Worm (Caenorhabditis elegans) whole organism, L2 larva: Measurements from ENCODE around the gene Y46G5A.34.

Experiments used
- F13H6.1 ChIP-seq: sonication (generic microtip); optimal IDR thresholded peaks from 2 replicates; lab custom pipeline; 2016; ENCODE audit warnings: missing genetic modification characterization, missing compliant biosample characterization
- Y55F3AM.14 ChIP-seq: fragments of 200-800 bp; sonication (Bioruptor generic); optimal IDR thresholded peaks from 2 replicates; lab custom pipeline; 2018; ENCODE audit warnings: mild to moderate bottlenecking, missing genetic modification characterization, missing compliant biosample characterization
- ZK546.5 ChIP-seq: sonication (generic microtip); optimal IDR thresholded peaks from 2 replicates; lab custom pipeline; 2017; ENCODE audit warnings: missing biosample characterization, missing genetic modification characterization
- alr-1 ChIP-seq: fragments of 150-350 bp; optimal IDR thresholded peaks from 2 replicates; lab custom pipeline; 2014; ENCODE audit warnings: missing biosample characterization, missing genetic modification characterization
- aly-2 ChIP-seq: fragments of 150-350 bp; optimal IDR thresholded peaks from 2 replicates; lab custom pipeline; 2014; ENCODE audit warnings: missing biosample characterization, missing genetic modification characterization
- ama-1 ChIP-seq: fragments of 150-350 bp; optimal IDR thresholded peaks from 2 replicates; lab custom pipeline; 2018; ENCODE audit warnings: inconsistent platforms
- blmp-1 ChIP-seq: sonication (generic microtip); optimal IDR thresholded peaks from 2 replicates; lab custom pipeline; 2017; ENCODE audit warnings: missing genetic modification characterization, mild to moderate bottlenecking, missing compliant biosample characterization, antibody characterized with exemption, moderate library complexity; ENCODE audit not compliant: insufficient read depth
- ceh-82 ChIP-seq: fragments of 150-350 bp; optimal IDR thresholded peaks from 2 replicates; lab custom pipeline; 2014; ENCODE audit warnings: missing biosample characterization, missing genetic modification characterization
- crh-2 ChIP-seq: sonication (generic microtip); optimal IDR thresholded peaks from 2 replicates; lab custom pipeline; 2017; ENCODE audit warnings: missing biosample characterization, missing genetic modification characterization
- dmd-4 ChIP-seq: sonication (generic microtip); optimal IDR thresholded peaks from 2 replicates; lab custom pipeline; 2017; ENCODE audit warnings: missing biosample characterization, missing genetic modification characterization
- egl-27 ChIP-seq: sonication (generic microtip); optimal IDR thresholded peaks from 3 replicates; lab custom pipeline; 2017; ENCODE audit warnings: missing biosample characterization, missing genetic modification reagents, missing genetic modification characterization
- elt-1 ChIP-seq: fragments of 150-350 bp; optimal IDR thresholded peaks from 2 replicates; lab custom pipeline; 2014; ENCODE audit warnings: missing biosample characterization, missing genetic modification characterization
- elt-3 ChIP-seq: sonication (generic microtip); optimal IDR thresholded peaks from 2 replicates; lab custom pipeline; 2017; ENCODE audit warnings: missing biosample characterization, missing genetic modification characterization
- gmeb-1 ChIP-seq: fragments of 150-350 bp; optimal IDR thresholded peaks from 2 replicates; lab custom pipeline; 2014; ENCODE audit warnings: missing biosample characterization, missing genetic modification characterization
- lin-13 ChIP-seq: fragments of 150-350 bp; optimal IDR thresholded peaks from 2 replicates; lab custom pipeline; 2014; ENCODE audit warnings: missing biosample characterization, missing genetic modification reagents, missing genetic modification characterization
- mab-5 ChIP-seq: fragments of 150-350 bp; optimal IDR thresholded peaks from 2 replicates; lab custom pipeline; 2014; ENCODE audit warnings: missing biosample characterization, missing genetic modification characterization
- mbf-1 ChIP-seq: sonication (generic microtip); optimal IDR thresholded peaks from 2 replicates; lab custom pipeline; 2017; ENCODE audit warnings: missing biosample characterization, missing genetic modification characterization
- mdl-1 ChIP-seq, 2 experiments: fragments of 150-350 bp in 1 of 2; sonication (generic microtip) in 1 of 2; optimal IDR thresholded peaks; 2 replicates each; lab custom pipeline; 2017; ENCODE audit warnings: missing biosample characterization in 2 of 2, missing genetic modification characterization in 2 of 2
- nhr-10 ChIP-seq: sonication (generic microtip); optimal IDR thresholded peaks from 2 replicates; lab custom pipeline; 2017; ENCODE audit warnings: missing biosample characterization, missing genetic modification characterization
- nhr-11 ChIP-seq: fragments of 150-350 bp; optimal IDR thresholded peaks from 2 replicates; lab custom pipeline; 2014; ENCODE audit warnings: missing biosample characterization, missing genetic modification characterization
- nhr-12 ChIP-seq: fragments of 150-350 bp; optimal IDR thresholded peaks from 2 replicates; lab custom pipeline; 2014; ENCODE audit warnings: missing biosample characterization, missing genetic modification characterization
- nhr-129 ChIP-seq: fragments of 150-350 bp; optimal IDR thresholded peaks from 2 replicates; lab custom pipeline; 2014; ENCODE audit warnings: missing biosample characterization, missing genetic modification characterization
- nhr-21 ChIP-seq: fragments of 150-350 bp; optimal IDR thresholded peaks from 2 replicates; lab custom pipeline; 2014; ENCODE audit warnings: missing biosample characterization, missing genetic modification characterization
- nhr-23 ChIP-seq: fragments of 150-350 bp; optimal IDR thresholded peaks from 2 replicates; lab custom pipeline; 2014; ENCODE audit warnings: missing biosample characterization, missing genetic modification reagents, missing genetic modification characterization
- nhr-25 ChIP-seq: fragments of 150-350 bp; sonication (generic microtip); optimal IDR thresholded peaks from 3 replicates; lab custom pipeline; 2014; ENCODE audit warnings: missing biosample characterization, missing genetic modification characterization
- nhr-6 ChIP-seq: fragments of 150-350 bp; optimal IDR thresholded peaks from 2 replicates; lab custom pipeline; 2014; ENCODE audit warnings: missing biosample characterization, missing genetic modification characterization
- nhr-77 ChIP-seq: fragments of 150-350 bp; optimal IDR thresholded peaks from 2 replicates; lab custom pipeline; 2014; ENCODE audit warnings: missing biosample characterization, missing genetic modification characterization
- sma-9 ChIP-seq, 2 experiments: fragments of 150-350 bp in 1 of 2; sonication (generic microtip) in 1 of 2; optimal IDR thresholded peaks; 2 replicates each; lab custom pipeline; 2014 to 2016; ENCODE audit warnings: missing genetic modification characterization in 2 of 2, mild to moderate bottlenecking in 1 of 2, missing biosample characterization in 1 of 2, missing compliant biosample characterization in 1 of 2, missing genetic modification reagents in 1 of 2, moderate library complexity in 1 of 2
- snpc-4 ChIP-seq: fragments of 150-350 bp; optimal IDR thresholded peaks from 2 replicates; lab custom pipeline; 2014; ENCODE audit warnings: missing biosample characterization, missing genetic modification characterization
- unc-39 ChIP-seq: fragments of 150-350 bp; optimal IDR thresholded peaks from 2 replicates; lab custom pipeline; 2014; ENCODE audit warnings: missing biosample characterization, missing genetic modification characterization
- unc-55 ChIP-seq: fragments of 150-350 bp; sonication (generic microtip); optimal IDR thresholded peaks from 3 replicates; lab custom pipeline; 2014; ENCODE audit warnings: missing biosample characterization, missing genetic modification reagents, missing genetic modification characterization
- zag-1 ChIP-seq: fragments of 150-350 bp; optimal IDR thresholded peaks from 2 replicates; lab custom pipeline; 2014; ENCODE audit warnings: missing biosample characterization, missing genetic modification characterization
- ztf-1 ChIP-seq: fragments of 200-800 bp; sonication (Bioruptor generic); conservative IDR thresholded peaks from 2 replicates; pipeline ENCODE4 v1.3.6; 2022; ENCODE audit warnings: missing genetic modification characterization, missing compliant biosample characterization
- ztf-4 ChIP-seq: fragments of 150-350 bp; optimal IDR thresholded peaks from 2 replicates; lab custom pipeline; 2014; ENCODE audit warnings: missing biosample characterization, missing genetic modification characterization

The Y46G5A.34 gene

DNA sequence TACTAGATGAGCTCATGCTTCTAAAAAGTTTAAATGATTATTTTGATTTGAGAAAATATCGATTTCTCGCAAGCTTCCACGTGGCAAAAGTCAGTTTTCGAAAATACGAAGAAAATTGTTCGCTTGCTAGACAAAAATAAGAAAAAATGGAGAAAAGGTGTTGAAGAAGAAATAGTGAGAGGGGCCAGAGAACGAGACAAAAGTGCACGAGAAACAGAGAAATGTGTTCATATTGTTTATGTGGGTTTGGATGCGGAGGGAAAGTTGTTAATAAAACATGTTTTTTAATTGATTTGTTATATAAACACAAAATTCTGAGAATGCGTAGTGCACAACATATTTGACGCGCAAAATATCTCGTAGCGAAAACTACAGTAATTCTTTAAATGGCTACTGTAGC lies 8.9 kb downstream of the Y46G5A.34 start, which contains the start of gene Y46G5A.15:
Y46G5A.15 (minus strand) TSS at position 26 of the 400 bp plus-strand sequence.
- no peak for TF ChIP-seq aly-2 (tag; lab: Kevin White, UChicago)
- TF ChIP-seq nhr-23 (tag; lab: Kevin White, UChicago), result no peak
- TF ChIP-seq mdl-1 (tag; optimal IDR thresholded peaks at IDR 0.05; lab: Kevin White, UChicago), result peak in 1 of 2 experiments; percentile 1
- no peak for TF ChIP-seq zag-1 (tag; lab: Kevin White, UChicago)
- TF ChIP-seq unc-55, result peak; percentile 9
- no peak for TF ChIP-seq nhr-6
- TF ChIP-seq egl-27 (tag; lab: Kevin White, UChicago), result no peak
- TF ChIP-seq ama-1 (lab: Kevin White, UChicago), result no peak
- no peak for TF ChIP-seq nhr-129 (tag; lab: Kevin White, UChicago)

DNA sequence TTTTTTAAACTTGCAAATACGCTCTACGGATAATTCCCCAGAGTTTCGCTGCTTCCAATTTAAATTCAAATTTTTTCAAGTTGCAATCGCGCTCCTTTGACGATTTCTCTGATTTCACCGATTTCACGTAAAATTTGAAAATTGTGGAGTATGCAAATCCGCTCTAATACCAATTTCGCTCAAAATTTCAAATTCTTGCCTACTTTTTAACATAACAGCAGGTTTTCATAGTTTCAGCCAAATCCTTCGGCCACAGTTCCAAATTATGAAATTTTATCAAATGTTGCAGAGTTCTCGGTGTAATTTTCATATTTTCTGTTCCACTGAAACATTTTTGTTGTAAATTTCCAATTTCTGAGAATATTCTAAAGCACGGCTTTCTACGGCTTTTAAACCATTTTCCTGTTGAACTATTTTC lies 11.4 kb downstream of the Y46G5A.34 start, which contains the start of gene alkb-7:
alkb-7 (minus strand) TSS at position 323 of the 418 bp plus-strand sequence.
- TF ChIP-seq ZK546.5 (tag; lab: Kevin White, UChicago) (no peak), mab-5 (tag; lab: Kevin White, UChicago) (no peak), nhr-129 (tag; lab: Kevin White, UChicago) (no peak), blmp-1 (no peak), unc-39 (tag; lab: Kevin White, UChicago) (no peak), snpc-4 (tag; lab: Kevin White, UChicago) (no peak), gmeb-1 (tag; lab: Kevin White, UChicago) (no peak), nhr-21 (tag; lab: Kevin White, UChicago) (peak; percentile 57), Y55F3AM.14 (GFP tag; lab: Kevin White, UChicago) (peak; percentile 52), nhr-11 (tag; lab: Kevin White, UChicago) (no peak), lin-13 (GFP tag; lab: Kevin White, UChicago) (no peak), zag-1 (tag; lab: Kevin White, UChicago) (no peak), ama-1 (lab: Kevin White, UChicago) (peak; percentile 43), sma-9 (GFP tag; optimal IDR thresholded peaks at IDR 0.05; lab: Kevin White, UChicago) (no peak), sma-9 (tag; optimal IDR thresholded peaks at IDR 0.05; lab: Kevin White, UChicago) (no peak), alr-1 (tag; lab: Kevin White, UChicago) (no peak), ztf-1 (no peak)

DNA sequence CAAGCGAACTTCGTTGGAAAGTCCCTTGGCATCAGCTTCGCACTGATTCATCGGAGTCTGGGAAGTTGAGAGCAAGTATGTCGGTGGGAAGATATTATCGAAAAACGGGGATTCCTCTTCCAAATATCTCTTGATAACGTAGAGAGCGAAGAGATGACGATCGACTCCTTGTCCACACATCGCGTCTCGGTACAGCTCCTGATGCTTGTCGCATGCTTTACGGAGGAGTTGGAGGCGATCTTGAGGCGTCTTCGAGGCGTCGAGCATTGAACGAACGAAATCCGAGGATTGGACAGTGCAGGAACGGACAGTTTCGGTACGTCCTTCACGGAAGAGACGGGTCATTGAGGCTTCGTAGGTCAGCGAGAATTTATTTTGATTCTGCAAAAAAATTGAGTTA lies 13.0 kb downstream of the Y46G5A.34 start:
- no peak for TF ChIP-seq mdl-1 (tag; optimal IDR thresholded peaks at IDR 0.05; lab: Kevin White, UChicago)
- TF ChIP-seq elt-1 (tag; lab: Kevin White, UChicago), result no peak
- TF ChIP-seq F13H6.1 (tag; lab: Kevin White, UChicago), result no peak
- TF ChIP-seq nhr-10 (tag; lab: Kevin White, UChicago), result no peak
- TF ChIP-seq mab-5 (tag; lab: Kevin White, UChicago), result no peak
- no peak for TF ChIP-seq nhr-21 (tag; lab: Kevin White, UChicago)
- no peak for TF ChIP-seq nhr-12 (tag; lab: Kevin White, UChicago)
- no peak for TF ChIP-seq dmd-4 (tag; lab: Kevin White, UChicago)
- no peak for TF ChIP-seq gmeb-1 (tag; lab: Kevin White, UChicago)
- TF ChIP-seq mbf-1 (tag; lab: Kevin White, UChicago), result no peak
- TF ChIP-seq nhr-25 (tag; lab: Kevin White, UChicago), result no peak
- no peak for TF ChIP-seq ceh-82 (tag; lab: Kevin White, UChicago)
- no peak for TF ChIP-seq nhr-77
- TF ChIP-seq unc-55, result no peak
- no peak for TF ChIP-seq Y55F3AM.14 (GFP tag; lab: Kevin White, UChicago)
- no peak for TF ChIP-seq elt-3 (tag; lab: Kevin White, UChicago)
- TF ChIP-seq, all 48 proteins: peak for 0

DNA sequence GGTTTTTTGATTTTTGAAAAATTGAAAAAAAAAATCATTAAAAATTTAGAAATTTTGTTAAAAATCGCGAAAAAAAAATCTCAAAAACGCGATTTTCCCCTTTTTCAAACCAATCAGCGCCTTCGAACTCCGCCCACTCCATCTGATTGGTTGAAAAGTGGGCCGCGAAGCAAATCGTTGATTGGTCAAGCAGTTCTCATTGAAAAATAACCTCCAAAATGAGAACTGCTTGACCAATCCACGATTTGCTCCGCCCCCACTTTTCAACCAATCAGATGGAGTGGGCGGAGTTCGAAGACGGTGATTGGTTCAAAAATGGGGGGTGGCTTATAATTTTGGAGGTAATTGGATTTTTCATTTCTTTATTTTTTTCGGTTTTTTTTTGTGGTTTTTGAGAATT lies 13.9 kb downstream of the Y46G5A.34 start:
- no peak for TF ChIP-seq alr-1 (tag; lab: Kevin White, UChicago)
- TF ChIP-seq egl-27 (tag; lab: Kevin White, UChicago), result no peak
- no peak for TF ChIP-seq mbf-1 (tag; lab: Kevin White, UChicago)
- no peak for TF ChIP-seq crh-2 (tag; lab: Kevin White, UChicago)
- no peak for TF ChIP-seq sma-9 (GFP tag; optimal IDR thresholded peaks at IDR 0.05; lab: Kevin White, UChicago)
- TF ChIP-seq sma-9 (tag; optimal IDR thresholded peaks at IDR 0.05; lab: Kevin White, UChicago), result no peak
- no peak for TF ChIP-seq nhr-25 (tag; lab: Kevin White, UChicago)
- TF ChIP-seq, all 48 proteins: peak for 0

DNA sequence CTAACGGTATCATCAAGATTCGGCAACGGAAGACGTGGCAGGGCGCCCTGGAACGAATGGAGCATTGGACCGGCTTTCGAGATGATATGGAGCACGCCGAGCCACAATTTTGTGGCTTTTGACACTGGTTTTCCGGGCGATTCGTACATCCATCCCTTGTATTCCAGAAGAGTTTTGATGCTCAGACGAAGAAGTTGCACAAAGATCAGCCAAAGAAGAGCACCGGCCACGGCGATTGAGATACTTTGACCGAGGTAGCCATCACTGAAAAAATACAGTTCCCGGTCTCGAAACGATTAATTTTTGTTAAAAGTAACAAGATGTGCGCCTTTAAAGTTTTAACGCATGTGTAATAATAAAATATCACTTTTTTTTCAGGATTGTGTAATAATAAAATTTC lies 18.7 kb downstream of the Y46G5A.34 start:
- TF ChIP-seq nhr-11 (tag; lab: Kevin White, UChicago) (no peak), ztf-4 (tag; lab: Kevin White, UChicago) (peak; percentile 18)
